Worm (Caenorhabditis elegans): ENCODE results near the gene daam-1.

- TF ChIP-seq W03F9.2 (tag; optimal IDR thresholded peaks at IDR 0.05) (no peak), dao-5 (tag; optimal IDR thresholded peaks at IDR 0.05) (no peak)
Measured at ce11 chrV:55946-56345, 27.7 kb downstream of the daam-1 start, which contains the start of gene srt-52.
